Fruit fly (Drosophila melanogaster) whole organism, embryonic: Measurements from ENCODE around the gene CG10298.
A peak's percentile ranks its signal among the peaks of the same experiment; 100 is the strongest.

Experiments
- Ada2b ChIP-seq: fragments of 200-800 bp; sonication (Bioruptor generic); IDR thresholded peaks from 2 replicates; pipeline ENCODE4 v1.3.6; 2022; ENCODE audit warnings: missing biosample characterization, missing genetic modification characterization
- Adf1 ChIP-seq: fragments of 200-800 bp; sonication (Bioruptor generic); IDR thresholded peaks from 2 replicates; pipeline ENCODE4 v1.3.6; 2022; ENCODE audit warnings: missing biosample characterization, missing genetic modification characterization
- B-H1 ChIP-seq: fragments of 200-800 bp; sonication (Bioruptor generic); IDR thresholded peaks from 3 replicates; pipeline ENCODE4 v1.3.6; 2022; ENCODE audit warnings: missing biosample characterization, missing genetic modification characterization
- CG10431 ChIP-seq: fragments of 200-800 bp; sonication (Bioruptor generic); optimal IDR thresholded peaks from 3 replicates; lab custom pipeline; 2018; ENCODE audit warnings: missing biosample characterization, mild to moderate bottlenecking, missing genetic modification characterization
- CG13296 ChIP-seq: fragments of 200-800 bp; sonication (Bioruptor generic); optimal IDR thresholded peaks from 3 replicates; lab custom pipeline; 2018; ENCODE audit warnings: missing biosample characterization, mild to moderate bottlenecking, missing genetic modification characterization
- CG14441 ChIP-seq: fragments of 200-800 bp; sonication (Bioruptor generic); IDR thresholded peaks from 2 replicates; pipeline ENCODE4 v1.3.6; 2022; ENCODE audit warnings: missing biosample characterization, missing genetic modification characterization
- CG1529 ChIP-seq: fragments of 200-800 bp; sonication (Bioruptor generic); optimal IDR thresholded peaks from 3 replicates; lab custom pipeline; 2018; ENCODE audit warnings: missing biosample characterization, missing genetic modification characterization
- CG15479 ChIP-seq: fragments of 200-800 bp; sonication (Bioruptor generic); optimal IDR thresholded peaks from 3 replicates; lab custom pipeline; 2019; ENCODE audit warnings: missing biosample characterization, mild to moderate bottlenecking, missing genetic modification characterization, moderate library complexity
- CG17328 ChIP-seq: fragments of 200-800 bp; sonication (Bioruptor generic); IDR thresholded peaks from 2 replicates; pipeline ENCODE4 v1.3.6; 2022; ENCODE audit warnings: missing biosample characterization, missing genetic modification characterization
- CG17829 ChIP-seq: fragments of 200-800 bp; optimal IDR thresholded peaks from 2 replicates; lab custom pipeline; 2019; ENCODE audit warnings: missing biosample characterization, mild to moderate bottlenecking, missing genetic modification characterization, moderate library complexity
- CG18262 ChIP-seq: fragments of 200-800 bp; optimal IDR thresholded peaks from 3 replicates; lab custom pipeline; 2019; ENCODE audit warnings: missing biosample characterization, mild to moderate bottlenecking, missing genetic modification characterization, moderate library complexity
- CG2889 ChIP-seq: fragments of 200-800 bp; sonication (Bioruptor generic); IDR thresholded peaks from 3 replicates; pipeline ENCODE4 v1.3.6; 2022; ENCODE audit warnings: missing biosample characterization, missing genetic modification characterization
- CG3995 ChIP-seq: fragments of 200-800 bp; sonication (Bioruptor generic); optimal IDR thresholded peaks from 3 replicates; lab custom pipeline; 2016; ENCODE audit warnings: missing biosample characterization, missing genetic modification characterization
- CG43689 ChIP-seq: fragments of 200-800 bp; sonication (Bioruptor generic); IDR thresholded peaks from 2 replicates; pipeline ENCODE4 v1.3.6; 2022; ENCODE audit warnings: missing biosample characterization, missing genetic modification characterization
- CG6254 ChIP-seq: fragments of 200-800 bp; sonication (Bioruptor generic); optimal IDR thresholded peaks from 3 replicates; lab custom pipeline; 2017; ENCODE audit warnings: mild to moderate bottlenecking, missing biosample characterization, missing genetic modification reagents, missing genetic modification characterization
- CG7556 ChIP-seq: fragments of 200-800 bp; sonication (Bioruptor generic); optimal IDR thresholded peaks from 2 replicates; lab custom pipeline; 2017; ENCODE audit warnings: missing biosample characterization, mild to moderate bottlenecking, missing genetic modification characterization
- CG7963 ChIP-seq: fragments of 200-800 bp; sonication (Bioruptor generic); IDR thresholded peaks from 3 replicates; pipeline ENCODE4 v1.3.6; 2022; ENCODE audit warnings: missing biosample characterization, missing genetic modification characterization; ENCODE audit not compliant: partially characterized antibody
- CG8290 ChIP-seq, 3 experiments: fragments of 200-800 bp; sonication (Bioruptor generic); optimal IDR thresholded peaks; 2 replicates each; lab custom pipeline; 2016 to 2019; ENCODE audit warnings: missing biosample characterization in 3 of 3, missing genetic modification characterization in 3 of 3, mild to moderate bottlenecking in 2 of 3, moderate library complexity in 1 of 3
- CG8924 ChIP-seq: fragments of 200-800 bp; optimal IDR thresholded peaks from 3 replicates; lab custom pipeline; 2019; ENCODE audit warnings: missing biosample characterization, mild to moderate bottlenecking, missing genetic modification characterization, moderate library complexity
- CG9437 ChIP-seq: fragments of 200-800 bp; sonication (Bioruptor generic); optimal IDR thresholded peaks from 2 replicates; lab custom pipeline; 2018; ENCODE audit warnings: missing biosample characterization, mild to moderate bottlenecking, missing genetic modification characterization
- D ChIP-seq, 2 experiments: fragments of 200-800 bp in 1 of 2; fragments of >200 bp in 1 of 2; sonication (Bioruptor generic) in 1 of 2; optimal IDR thresholded peaks; 2 replicates in 1 of 2; 3 replicates in 1 of 2; lab custom pipeline; 2017; ENCODE audit warnings: mild to moderate bottlenecking in 1 of 2, missing biosample characterization in 1 of 2, missing genetic modification characterization in 1 of 2, missing genetic modification reagents in 1 of 2
- Deaf1 ChIP-seq: fragments of 200-800 bp; optimal IDR thresholded peaks from 3 replicates; lab custom pipeline; 2019; ENCODE audit warnings: missing biosample characterization, mild to moderate bottlenecking, missing genetic modification characterization, moderate library complexity
- Eip74EF ChIP-seq, 2 experiments: fragments of 200-800 bp in 1 of 2; fragments of >200 bp in 1 of 2; sonication (Bioruptor generic) in 1 of 2; optimal IDR thresholded peaks; 2 replicates each; lab custom pipeline; 2017 to 2019; ENCODE audit warnings: missing biosample characterization in 2 of 2, missing genetic modification characterization in 2 of 2, mild to moderate bottlenecking in 1 of 2, moderate library complexity in 1 of 2
- Hey ChIP-seq: fragments of 200-800 bp; sonication (Bioruptor generic); optimal IDR thresholded peaks from 3 replicates; lab custom pipeline; 2018; ENCODE audit warnings: missing biosample characterization, mild to moderate bottlenecking, missing genetic modification characterization
- Hr3 ChIP-seq: fragments of 200-800 bp; sonication (Bioruptor generic); optimal IDR thresholded peaks from 3 replicates; lab custom pipeline; 2016; ENCODE audit warnings: missing biosample characterization, missing genetic modification characterization
- Hr51 ChIP-seq, 2 experiments: fragments of 200-800 bp; sonication (Bioruptor generic); optimal IDR thresholded peaks; 2 replicates in 1 of 2; 3 replicates in 1 of 2; lab custom pipeline; 2016 to 2018; ENCODE audit warnings: missing biosample characterization in 2 of 2, missing genetic modification characterization in 2 of 2, mild to moderate bottlenecking in 1 of 2, moderate library complexity in 1 of 2
- Mrtf ChIP-seq: fragments of 200-800 bp; sonication (Bioruptor generic); IDR thresholded peaks from 3 replicates; pipeline ENCODE4 v1.3.6; 2022; ENCODE audit warnings: missing biosample characterization, missing genetic modification characterization
- NC2β ChIP-seq: fragments of 200-800 bp; sonication (Bioruptor generic); optimal IDR thresholded peaks from 2 replicates; lab custom pipeline; 2016; ENCODE audit warnings: missing biosample characterization, missing genetic modification characterization
- PHDP ChIP-seq: fragments of 200-800 bp; sonication (Bioruptor generic); optimal IDR thresholded peaks from 3 replicates; lab custom pipeline; 2018; ENCODE audit warnings: missing biosample characterization, mild to moderate bottlenecking, missing genetic modification characterization, moderate library complexity
- Scr ChIP-seq: fragments of 200-800 bp; sonication (Bioruptor generic); IDR thresholded peaks from 2 replicates; pipeline ENCODE4 v1.3.6; 2022; ENCODE audit warnings: missing biosample characterization, missing genetic modification characterization; ENCODE audit not compliant: partially characterized antibody
- Side ChIP-seq: fragments of 200-800 bp; sonication (Bioruptor generic); optimal IDR thresholded peaks from 2 replicates; lab custom pipeline; 2016; ENCODE audit warnings: missing biosample characterization, missing genetic modification characterization
- Sin3A ChIP-seq: fragments of >200 bp; optimal IDR thresholded peaks from 2 replicates; lab custom pipeline; 2018
- Taf1 ChIP-seq: fragments of 200-800 bp; sonication (Bioruptor generic); IDR thresholded peaks from 2 replicates; pipeline ENCODE4 v1.3.6; 2022; ENCODE audit warnings: missing biosample characterization, missing genetic modification characterization
- Xrp1 ChIP-seq: fragments of 200-800 bp; sonication (Bioruptor generic); IDR thresholded peaks from 2 replicates; pipeline ENCODE4 v1.3.6; 2022; ENCODE audit warnings: missing biosample characterization, missing genetic modification characterization
- YL-1 ChIP-seq: fragments of 200-800 bp; sonication (Bioruptor generic); optimal IDR thresholded peaks from 3 replicates; lab custom pipeline; 2017; ENCODE audit warnings: missing biosample characterization, mild to moderate bottlenecking, missing genetic modification characterization
- ash1 ChIP-seq: fragments of 200-800 bp; sonication (Bioruptor generic); optimal IDR thresholded peaks from 2 replicates; lab custom pipeline; 2018; ENCODE audit warnings: missing biosample characterization, mild to moderate bottlenecking, missing genetic modification characterization
- btn ChIP-seq: fragments of 200-800 bp; sonication (Bioruptor generic); optimal IDR thresholded peaks from 2 replicates; lab custom pipeline; 2016; ENCODE audit warnings: missing biosample characterization, missing genetic modification characterization
- crol ChIP-seq: fragments of 200-800 bp; sonication (Bioruptor generic); IDR thresholded peaks from 2 replicates; pipeline ENCODE4 v1.3.6; 2022; ENCODE audit warnings: missing biosample characterization, missing genetic modification characterization
- fd3F ChIP-seq: fragments of 200-800 bp; sonication (Bioruptor generic); optimal IDR thresholded peaks from 2 replicates; lab custom pipeline; 2018; ENCODE audit warnings: missing biosample characterization, mild to moderate bottlenecking, missing genetic modification characterization, moderate library complexity
- gem ChIP-seq: fragments of 200-800 bp; sonication (Bioruptor generic); optimal IDR thresholded peaks from 2 replicates; lab custom pipeline; 2019; ENCODE audit warnings: missing biosample characterization, mild to moderate bottlenecking, missing genetic modification characterization, moderate library complexity
- ham ChIP-seq: fragments of 200-800 bp; sonication (Bioruptor generic); IDR thresholded peaks from 2 replicates; pipeline ENCODE4 v1.3.6; 2022; ENCODE audit warnings: missing biosample characterization, missing genetic modification characterization
- lbe ChIP-seq: fragments of 200-800 bp; sonication (Bioruptor generic); optimal IDR thresholded peaks from 2 replicates; lab custom pipeline; 2016; ENCODE audit warnings: missing biosample characterization, mild to moderate bottlenecking, missing genetic modification characterization
- mld ChIP-seq: fragments of 200-800 bp; sonication (Bioruptor generic); IDR thresholded peaks from 3 replicates; pipeline ENCODE4 v1.3.6; 2022; ENCODE audit warnings: missing biosample characterization, missing genetic modification characterization; ENCODE audit not compliant: partially characterized antibody
- peb ChIP-seq: fragments of 200-800 bp; sonication (Bioruptor generic); IDR thresholded peaks from 2 replicates; pipeline ENCODE4 v1.3.6; 2022; ENCODE audit warnings: missing biosample characterization, missing genetic modification characterization
- ranshi ChIP-seq: fragments of 200-800 bp; sonication (Bioruptor generic); IDR thresholded peaks from 2 replicates; pipeline ENCODE4 v1.3.6; 2022; ENCODE audit warnings: missing biosample characterization, missing genetic modification characterization
- sd ChIP-seq: fragments of 200-800 bp; sonication (Bioruptor generic); optimal IDR thresholded peaks from 3 replicates; lab custom pipeline; 2018; ENCODE audit warnings: missing biosample characterization, mild to moderate bottlenecking, missing genetic modification characterization, moderate library complexity
- seq ChIP-seq: fragments of 200-800 bp; sonication (Bioruptor generic); IDR thresholded peaks from 2 replicates; pipeline ENCODE4 v1.3.6; 2022; ENCODE audit warnings: missing biosample characterization, missing genetic modification characterization
- tgo ChIP-seq: fragments of 200-800 bp; sonication (Bioruptor generic); IDR thresholded peaks from 3 replicates; pipeline ENCODE4 v1.3.6; 2022; ENCODE audit warnings: missing biosample characterization, missing genetic modification characterization
- usp ChIP-seq: fragments of >200 bp; optimal IDR thresholded peaks from 2 replicates; lab custom pipeline; 2017; ENCODE audit warnings: missing biosample characterization, missing genetic modification characterization

Gene CG10298

DNA sequence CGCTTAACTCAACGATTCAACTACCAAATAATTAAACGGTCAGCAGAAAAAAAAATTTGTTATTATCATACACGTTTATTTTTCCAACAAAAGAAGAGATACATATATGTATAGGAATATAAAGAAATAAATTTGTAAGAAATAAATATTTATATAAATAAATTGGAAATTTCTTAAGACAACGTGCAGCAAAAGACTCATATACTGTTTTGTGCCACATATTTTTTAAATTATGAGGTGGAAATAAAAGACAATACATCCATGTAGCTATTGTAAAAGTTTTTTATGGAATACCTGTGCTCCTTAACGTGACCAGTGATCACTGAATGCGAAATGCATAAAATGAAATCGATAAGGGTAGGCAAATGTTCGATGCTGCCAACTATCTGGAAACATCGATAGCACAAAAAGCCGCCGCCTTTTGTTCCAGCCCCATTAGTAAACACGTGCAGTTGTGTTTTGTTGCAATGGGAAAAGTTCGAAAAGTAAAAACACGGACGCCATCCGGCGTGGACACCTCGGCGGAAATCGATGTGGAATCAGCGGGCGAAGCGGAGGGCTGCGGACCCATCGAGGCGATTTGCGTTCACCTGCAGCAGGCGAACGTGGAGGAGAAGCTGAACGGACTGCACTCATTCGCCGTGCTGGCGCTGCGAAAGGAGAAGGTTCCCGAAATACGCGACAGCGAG lies 25.9 kb downstream of the CG10298 start, which contains the start of gene CG10286 (continued):
- TF ChIP-seq CG10431 (GFP tag; lab: Kevin White, UChicago) (peak; percentile 46), Ada2b (GFP tag; lab: Robert Waterston, UW) (no peak; the same call in 1 of the 2 replicates), D (optimal IDR thresholded peaks at IDR 0.05; lab: Kevin White, UChicago) (no peak), D (GFP tag; optimal IDR thresholded peaks at IDR 0.05; lab: Kevin White, UChicago) (peak; percentile 32), Side (no peak), Adf1 (GFP tag; lab: Robert Waterston, UW) (no peak), Deaf1 (tag; lab: Kevin White, UChicago) (no peak), CG14441 (GFP tag; lab: Robert Waterston, UW) (peak; percentile 51), crol (no peak), btn (GFP tag; lab: Kevin White, UChicago) (no peak), Hey (tag; lab: Kevin White, UChicago) (no peak), CG1529 (GFP tag; lab: Kevin White, UChicago) (no peak), gem (tag; lab: Kevin White, UChicago) (peak; percentile 62), YL-1 (GFP tag; lab: Kevin White, UChicago) (peak; percentile 70), Taf1 (no peak), CG17328 (GFP tag; lab: Robert Waterston, UW) (peak; percentile 43; the same call in 1 of the 2 replicates), NC2β (GFP tag; lab: Kevin White, UChicago) (peak; percentile 26), CG3995 (peak; percentile 98), seq (GFP tag; lab: Robert Waterston, UW) (no peak), CG2889 (GFP tag; lab: Robert Waterston, UW) (no peak), ham (GFP tag; lab: Robert Waterston, UW) (no peak), CG8290 (GFP tag; optimal IDR thresholded peaks at IDR 0.05; lab: Kevin White, UChicago) (peak; percentile 38), CG8290 (tag; optimal IDR thresholded peaks at IDR 0.05; lab: Kevin White, UChicago) (peak in 1 of 2 experiments; percentile 71), CG43689 (GFP tag; lab: Robert Waterston, UW) (no peak), Xrp1 (GFP tag; lab: Robert Waterston, UW) (peak; percentile 43), Eip74EF (GFP tag; optimal IDR thresholded peaks at IDR 0.05; lab: Kevin White, UChicago) (no peak), lbe (GFP tag; lab: Kevin White, UChicago) (no peak), CG17829 (peak; percentile 69), Hr3 (peak; percentile 20), B-H1 (peak; percentile 44; the same call in 1 of the 3 replicates), CG6254 (GFP tag; lab: Kevin White, UChicago) (peak; percentile 13), mld (GFP tag; lab: Robert Waterston, UW) (0 out of 3 replicates have a peak, but pooled peaks have one; percentile 18), CG7556 (peak; percentile 64), ash1 (GFP tag; lab: Kevin White, UChicago) (no peak), CG15479 (GFP tag; lab: Kevin White, UChicago) (no peak), usp (GFP tag; lab: Kevin White, UChicago) (no peak), fd3F (GFP tag; lab: Kevin White, UChicago) (no peak), tgo (no peak; the same call in 1 of the 3 replicates), peb (GFP tag; lab: Robert Waterston, UW) (no peak), Hr51 (GFP tag; optimal IDR thresholded peaks at IDR 0.05; lab: Kevin White, UChicago) (no peak), PHDP (tag; lab: Kevin White, UChicago) (peak; percentile 58), ranshi (GFP tag; lab: Robert Waterston, UW) (no peak), Sin3A (peak; percentile 27), Scr (GFP tag; lab: Robert Waterston, UW) (peak; percentile 75), CG13296 (GFP tag; lab: Kevin White, UChicago) (peak; percentile 32), CG18262 (peak; percentile 67), Mrtf (no peak), CG9437 (GFP tag; lab: Kevin White, UChicago) (peak; percentile 39), CG7963 (peak; percentile 76; the same call in 1 of the 3 replicates), CG8924 (tag; lab: Kevin White, UChicago) (peak; percentile 86), sd (tag; lab: Kevin White, UChicago) (no peak)
